Fruit fly (Drosophila melanogaster) whole organism, pupa: ENCODE data around the gene CG31406.
"Not testable (repeated sequence)": the region's sequence is repeated elsewhere in the genome, so short reads cannot be mapped to it uniquely, and the experiment has no call there.

Experiments
- CG10348 ChIP-seq: fragments of 200-800 bp; sonication (Bioruptor generic); IDR thresholded peaks from 2 replicates; pipeline ENCODE4 v1.3.6; 2022; ENCODE audit warnings: missing biosample characterization, missing genetic modification characterization
- CG12605 ChIP-seq: fragments of 200-800 bp; sonication (Bioruptor generic); IDR thresholded peaks from 2 replicates; pipeline ENCODE4 v1.3.6; 2022; ENCODE audit warnings: missing biosample characterization, missing genetic modification characterization
- CG13204 ChIP-seq: fragments of 200-800 bp; sonication (Bioruptor generic); optimal IDR thresholded peaks from 2 replicates; lab custom pipeline; 2018; ENCODE audit warnings: missing biosample characterization, mild to moderate bottlenecking, missing genetic modification characterization, moderate library complexity
- CG14655 ChIP-seq: fragments of 200-800 bp; sonication (Bioruptor generic); optimal IDR thresholded peaks from 3 replicates; lab custom pipeline; 2017; ENCODE audit warnings: mild to moderate bottlenecking, missing biosample characterization, missing genetic modification reagents, missing genetic modification characterization
- CG15710 ChIP-seq: fragments of 200-800 bp; sonication (Bioruptor generic); optimal IDR thresholded peaks from 2 replicates; lab custom pipeline; 2018; ENCODE audit warnings: missing biosample characterization, mild to moderate bottlenecking, missing genetic modification characterization, moderate library complexity
- CG17806 ChIP-seq: fragments of 200-800 bp; sonication (Bioruptor generic); optimal IDR thresholded peaks from 2 replicates; lab custom pipeline; 2018; ENCODE audit warnings: missing biosample characterization, mild to moderate bottlenecking, missing genetic modification characterization, moderate library complexity
- CG32121 ChIP-seq: fragments of 200-800 bp; sonication (Bioruptor generic); IDR thresholded peaks from 2 replicates; pipeline ENCODE4 v1.3.6; 2022; ENCODE audit warnings: missing biosample characterization, missing genetic modification characterization
- CG34367 ChIP-seq: fragments of 200-800 bp; sonication (Bioruptor generic); optimal IDR thresholded peaks from 2 replicates; lab custom pipeline; 2018; ENCODE audit warnings: missing biosample characterization, mild to moderate bottlenecking, missing genetic modification characterization
- CG4496 ChIP-seq: fragments of 200-800 bp; sonication (Bioruptor generic); IDR thresholded peaks from 3 replicates; pipeline ENCODE4 v1.3.6; 2022; ENCODE audit warnings: missing biosample characterization, missing genetic modification characterization
- CG8159 ChIP-seq: fragments of 200-800 bp; sonication (Bioruptor generic); optimal IDR thresholded peaks from 3 replicates; lab custom pipeline; 2018; ENCODE audit warnings: missing biosample characterization, mild to moderate bottlenecking, missing genetic modification characterization, moderate library complexity
- CG8301 ChIP-seq: fragments of 200-800 bp; sonication (Bioruptor generic); optimal IDR thresholded peaks from 2 replicates; lab custom pipeline; 2018; ENCODE audit warnings: missing biosample characterization, mild to moderate bottlenecking, missing genetic modification characterization
- CG9948 ChIP-seq: fragments of 200-800 bp; sonication (Bioruptor generic); optimal IDR thresholded peaks from 2 replicates; lab custom pipeline; 2018; ENCODE audit warnings: missing biosample characterization, mild to moderate bottlenecking, missing genetic modification characterization, moderate library complexity
- D1 ChIP-seq: fragments of 200-800 bp; sonication (Bioruptor generic); optimal IDR thresholded peaks from 2 replicates; lab custom pipeline; 2018; ENCODE audit warnings: missing biosample characterization, mild to moderate bottlenecking, missing genetic modification characterization, moderate library complexity
- EcR ChIP-seq: fragments of 200-800 bp; sonication (Bioruptor generic); optimal IDR thresholded peaks from 3 replicates; lab custom pipeline; 2019; ENCODE audit warnings: missing biosample characterization, missing genetic modification characterization, mild to moderate bottlenecking, moderate library complexity, missing genetic modification reagents
- Ets98B ChIP-seq: fragments of 200-800 bp; sonication (Bioruptor generic); IDR thresholded peaks from 2 replicates; pipeline ENCODE4 v1.3.6; 2022; ENCODE audit warnings: missing biosample characterization, missing genetic modification characterization
- Pif1A ChIP-seq: fragments of 200-800 bp; sonication (Bioruptor generic); optimal IDR thresholded peaks from 3 replicates; lab custom pipeline; 2016; ENCODE audit warnings: missing biosample characterization, missing genetic modification characterization
- Pif1B ChIP-seq: fragments of 200-800 bp; sonication (Bioruptor generic); optimal IDR thresholded peaks from 3 replicates; lab custom pipeline; 2016; ENCODE audit warnings: missing biosample characterization, missing genetic modification characterization
- Snoo ChIP-seq: fragments of 200-800 bp; sonication (Bioruptor generic); optimal IDR thresholded peaks from 3 replicates; lab custom pipeline; 2017; ENCODE audit warnings: missing biosample characterization, mild to moderate bottlenecking, missing genetic modification characterization, inconsistent platforms
- fd96Ca ChIP-seq: fragments of 200-800 bp; sonication (Bioruptor generic); IDR thresholded peaks from 3 replicates; pipeline ENCODE4 v1.3.6; 2022; ENCODE audit warnings: missing biosample characterization, missing genetic modification characterization
- gl ChIP-seq: fragments of 200-800 bp; sonication (Bioruptor generic); optimal IDR thresholded peaks from 2 replicates; lab custom pipeline; 2018; ENCODE audit warnings: missing biosample characterization, mild to moderate bottlenecking, missing genetic modification characterization
- rn ChIP-seq: fragments of 200-800 bp; sonication (Bioruptor generic); IDR thresholded peaks from 2 replicates; pipeline ENCODE4 v1.3.6; 2022; ENCODE audit warnings: missing biosample characterization, missing genetic modification characterization

CG31406 gene

dm6 chr3R:10348461-10348860 is at the start of gene CG31406:
CG31406 (plus strand) TSS chr3R:10348761.
- not testable (repeated sequence) for TF ChIP-seq CG17806; fd96Ca (GFP tag; lab: Robert Waterston, UW); CG13204 (GFP tag; lab: Kevin White, UChicago)
- TF ChIP-seq, all 21 proteins: peak for 0; not testable (repeated sequence) for 21

DNA sequence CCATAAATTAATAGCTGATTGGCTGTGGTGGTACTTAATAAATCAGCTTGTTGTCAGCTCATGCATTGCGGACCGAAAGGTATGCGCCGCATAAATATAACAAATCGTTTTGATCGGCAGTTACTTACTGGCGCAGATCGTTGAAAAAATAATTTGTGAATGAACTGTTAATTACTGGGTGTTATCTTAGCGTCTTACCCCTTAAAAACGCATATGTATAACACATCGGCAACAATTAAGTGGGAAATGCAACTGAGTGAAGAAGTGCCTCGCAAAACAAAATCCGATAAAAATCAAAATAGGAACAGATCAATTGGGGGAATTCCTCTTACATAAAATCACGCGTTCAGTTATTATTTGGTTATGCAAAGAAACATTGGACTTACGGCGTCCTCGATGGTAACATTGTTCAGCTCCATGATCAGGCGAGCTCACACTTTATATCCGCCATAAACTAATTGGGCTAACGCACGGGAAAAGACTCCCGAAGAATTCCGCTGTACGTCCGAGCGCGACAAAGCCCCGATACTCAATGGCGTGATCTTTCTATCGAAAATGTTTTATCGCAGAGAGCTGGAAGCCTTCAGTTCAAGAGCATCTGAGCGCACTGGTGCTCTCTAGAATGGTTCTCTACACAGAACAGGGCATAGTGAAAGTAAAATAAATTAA is 37.4 kb upstream of the CG31406 start, which contains the start of gene CG6293:
Gene CG6293, minus strand, starts transcription at position 538 of the 669 bp plus-strand sequence.
- TF ChIP-seq CG8301 (tag; lab: Kevin White, UChicago) (no peak), CG32121 (no peak), Pif1B (GFP tag; lab: Kevin White, UChicago) (no peak), CG14655 (no peak), Pif1A (GFP tag; lab: Kevin White, UChicago) (no peak), CG13204 (GFP tag; lab: Kevin White, UChicago) (no peak), Snoo (no peak), CG34367 (no peak), D1 (no peak), CG17806 (no peak), gl (tag; lab: Kevin White, UChicago) (no peak), CG4496 (no peak), CG10348 (GFP tag; lab: Robert Waterston, UW) (no peak), CG8159 (tag; lab: Kevin White, UChicago) (no peak), CG15710 (tag; lab: Kevin White, UChicago) (no peak), EcR (GFP tag; lab: Kevin White, UChicago) (no peak), rn (GFP tag; lab: Robert Waterston, UW) (no peak), CG9948 (tag; lab: Kevin White, UChicago) (no peak), fd96Ca (GFP tag; lab: Robert Waterston, UW) (no peak; the same call in 2 of the 3 replicates), Ets98B (GFP tag; lab: Robert Waterston, UW) (no peak)

- TF ChIP-seq CG17806 (no peak), CG8159 (tag; lab: Kevin White, UChicago) (no peak), CG34367 (no peak), D1 (no peak), CG4496 (no peak), CG14655 (no peak), CG9948 (tag; lab: Kevin White, UChicago) (no peak)
Observed at dm6 chr3R:10311745-10312088, 36.8 kb upstream of the CG31406 start.

DNA sequence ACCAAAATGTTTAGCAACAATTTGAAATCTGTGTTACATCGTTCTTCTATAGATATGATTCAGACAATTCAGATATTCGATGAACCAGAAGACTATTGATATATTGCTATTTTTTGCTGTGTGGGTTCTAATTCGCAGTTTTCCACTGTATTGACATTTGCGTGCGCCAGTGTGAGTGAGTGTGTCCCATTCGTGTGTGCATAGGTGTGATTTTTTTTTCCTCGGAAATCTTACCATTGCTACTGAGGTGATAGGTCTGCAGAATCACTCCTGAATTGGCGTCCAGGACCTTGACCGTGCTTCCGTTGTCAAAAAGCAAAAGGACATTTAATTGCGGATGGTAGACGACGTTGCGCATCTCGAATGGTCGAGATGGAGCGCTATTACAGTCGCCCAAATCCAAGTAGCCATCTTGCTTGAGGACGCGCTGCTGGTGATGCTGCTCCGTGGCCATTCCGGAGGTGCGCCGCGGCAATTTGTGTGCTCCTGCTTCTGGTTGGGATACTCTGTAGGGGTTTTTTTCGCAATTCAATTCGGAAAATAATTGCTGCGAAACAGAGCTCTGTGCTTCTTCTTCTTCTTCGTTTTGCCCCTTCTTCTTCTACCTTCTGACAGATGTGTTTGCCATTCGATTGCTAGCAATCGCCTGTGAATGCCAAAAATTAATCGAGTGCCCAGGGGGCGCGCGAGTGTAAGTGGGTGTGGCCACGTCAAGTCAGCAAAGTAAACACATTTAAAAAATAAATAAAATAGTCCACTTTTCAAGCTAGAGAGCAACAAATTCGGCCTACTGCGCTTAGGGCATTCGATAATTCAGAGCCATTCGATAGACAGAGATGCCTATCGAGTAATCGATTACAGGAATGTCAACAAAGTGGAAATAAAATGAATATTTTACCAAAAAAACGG is 17.6 kb upstream of the CG31406 start, which contains the start of the genes Bruce and CG12818:
Gene Bruce, minus strand, starts transcription at position 620 of the 909 bp plus-strand sequence.
Gene CG12818, plus strand, starts transcription at position 848 of the 909 bp plus-strand sequence.
- no peak for TF ChIP-seq CG4496
- TF ChIP-seq EcR (GFP tag; lab: Kevin White, UChicago) = no peak

DNA sequence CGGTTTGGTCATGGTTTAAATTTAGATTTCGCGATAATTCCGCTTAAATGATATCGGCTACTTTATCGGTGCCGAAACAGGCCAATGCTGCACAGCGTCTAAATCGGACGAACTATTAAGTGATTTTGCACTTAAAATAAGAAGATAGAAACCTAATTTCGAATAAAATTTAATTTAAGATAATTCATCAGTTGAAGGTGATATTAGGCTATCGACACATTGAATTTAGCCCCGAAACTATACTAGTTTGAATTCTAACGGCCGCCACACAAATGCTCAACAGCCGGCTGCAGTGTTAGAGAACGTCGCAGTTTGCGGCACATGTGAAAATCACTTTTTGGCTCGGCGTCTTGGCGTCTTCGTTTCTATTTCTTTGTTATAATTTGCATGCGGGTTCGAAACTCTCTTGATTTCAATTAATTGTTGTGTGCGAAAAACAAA is 15.7 kb upstream of the CG31406 start, which contains the start of gene sle:
Gene sle, plus strand, starts transcription at position 293 of the 441 bp plus-strand sequence.
- TF ChIP-seq CG8301 (tag; lab: Kevin White, UChicago) (no peak), CG15710 (tag; lab: Kevin White, UChicago) (peak; percentile 17), fd96Ca (GFP tag; lab: Robert Waterston, UW) (0 out of 3 replicates have a peak, but pooled peaks have one; percentile 7), gl (tag; lab: Kevin White, UChicago) (no peak), CG9948 (tag; lab: Kevin White, UChicago) (peak; percentile 2), CG10348 (GFP tag; lab: Robert Waterston, UW) (no peak), rn (GFP tag; lab: Robert Waterston, UW) (no peak), Pif1B (GFP tag; lab: Kevin White, UChicago) (no peak), CG13204 (GFP tag; lab: Kevin White, UChicago) (no peak), CG12605 (no peak), Snoo (peak; percentile 62), CG4496 (peak; percentile 16; the same call in 1 of the 3 replicates), CG14655 (no peak), EcR (GFP tag; lab: Kevin White, UChicago) (no peak), Ets98B (GFP tag; lab: Robert Waterston, UW) (no peak), D1 (no peak), Pif1A (GFP tag; lab: Kevin White, UChicago) (no peak), CG17806 (peak; percentile 28), CG8159 (tag; lab: Kevin White, UChicago) (no peak), CG34367 (no peak), CG32121 (no peak)

DNA sequence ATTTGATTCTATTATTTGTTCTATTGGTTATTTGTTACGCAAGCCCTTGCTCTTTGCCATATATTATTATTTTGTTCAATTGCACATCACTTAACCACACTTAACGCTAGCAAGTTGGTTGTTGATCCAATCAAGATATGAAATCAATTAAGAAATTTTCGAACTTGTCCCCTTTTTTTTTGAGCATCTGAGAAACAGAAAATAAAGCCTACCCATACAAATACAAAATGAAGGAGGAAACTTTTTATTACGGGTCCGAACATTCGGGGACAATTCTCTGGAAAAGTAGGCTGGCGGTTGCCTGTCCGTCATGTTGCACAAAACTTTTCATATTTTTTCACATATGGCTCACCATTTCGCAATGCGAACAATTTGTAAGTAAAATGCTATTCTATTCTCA is 10.5 kb upstream of the CG31406 start, which contains the start of gene CG12592:
Gene CG12592, plus strand, starts transcription at position 301 of the 400 bp plus-strand sequence.
- not testable (repeated sequence) for TF ChIP-seq Pif1A (GFP tag; lab: Kevin White, UChicago); CG32121; CG12605
